Worm (Caenorhabditis elegans) whole organism, L2 larva: Measurements from ENCODE around the gene mob-2.

ENCODE experiments used
- C34F6.9 ChIP-seq: fragments of 150-350 bp; optimal IDR thresholded peaks from 2 replicates; lab custom pipeline; 2014; ENCODE audit warnings: missing biosample characterization, missing genetic modification characterization
- F13H6.1 ChIP-seq: sonication (generic microtip); optimal IDR thresholded peaks from 2 replicates; lab custom pipeline; 2016; ENCODE audit warnings: missing genetic modification characterization, missing compliant biosample characterization
- R02D3.7 ChIP-seq: fragments of 150-350 bp; optimal IDR thresholded peaks from 2 replicates; lab custom pipeline; 2014; ENCODE audit warnings: missing biosample characterization, missing genetic modification characterization
- Y55F3AM.14 ChIP-seq: fragments of 200-800 bp; sonication (Bioruptor generic); optimal IDR thresholded peaks from 2 replicates; lab custom pipeline; 2018; ENCODE audit warnings: mild to moderate bottlenecking, missing genetic modification characterization, missing compliant biosample characterization
- ZK546.5 ChIP-seq: sonication (generic microtip); optimal IDR thresholded peaks from 2 replicates; lab custom pipeline; 2017; ENCODE audit warnings: missing biosample characterization, missing genetic modification characterization
- alr-1 ChIP-seq: fragments of 150-350 bp; optimal IDR thresholded peaks from 2 replicates; lab custom pipeline; 2014; ENCODE audit warnings: missing biosample characterization, missing genetic modification characterization
- ama-1 ChIP-seq: fragments of 150-350 bp; optimal IDR thresholded peaks from 2 replicates; lab custom pipeline; 2018; ENCODE audit warnings: inconsistent platforms
- blmp-1 ChIP-seq: sonication (generic microtip); optimal IDR thresholded peaks from 2 replicates; lab custom pipeline; 2017; ENCODE audit warnings: missing genetic modification characterization, mild to moderate bottlenecking, missing compliant biosample characterization, antibody characterized with exemption, moderate library complexity; ENCODE audit not compliant: insufficient read depth
- ceh-16 ChIP-seq: fragments of 150-350 bp; optimal IDR thresholded peaks from 2 replicates; lab custom pipeline; 2014; ENCODE audit warnings: missing biosample characterization, missing genetic modification characterization
- ceh-82 ChIP-seq: fragments of 150-350 bp; optimal IDR thresholded peaks from 2 replicates; lab custom pipeline; 2014; ENCODE audit warnings: missing biosample characterization, missing genetic modification characterization
- crh-2 ChIP-seq: sonication (generic microtip); optimal IDR thresholded peaks from 2 replicates; lab custom pipeline; 2017; ENCODE audit warnings: missing biosample characterization, missing genetic modification characterization
- dmd-4 ChIP-seq: sonication (generic microtip); optimal IDR thresholded peaks from 2 replicates; lab custom pipeline; 2017; ENCODE audit warnings: missing biosample characterization, missing genetic modification characterization
- egl-27 ChIP-seq: sonication (generic microtip); optimal IDR thresholded peaks from 3 replicates; lab custom pipeline; 2017; ENCODE audit warnings: missing biosample characterization, missing genetic modification reagents, missing genetic modification characterization
- elt-1 ChIP-seq: fragments of 150-350 bp; optimal IDR thresholded peaks from 2 replicates; lab custom pipeline; 2014; ENCODE audit warnings: missing biosample characterization, missing genetic modification characterization
- elt-3 ChIP-seq: sonication (generic microtip); optimal IDR thresholded peaks from 2 replicates; lab custom pipeline; 2017; ENCODE audit warnings: missing biosample characterization, missing genetic modification characterization
- fos-1 ChIP-seq: fragments of 150-350 bp; optimal IDR thresholded peaks from 2 replicates; lab custom pipeline; 2014; ENCODE audit warnings: missing biosample characterization, missing genetic modification characterization
- gmeb-1 ChIP-seq: fragments of 150-350 bp; optimal IDR thresholded peaks from 2 replicates; lab custom pipeline; 2014; ENCODE audit warnings: missing biosample characterization, missing genetic modification characterization
- lin-11 ChIP-seq: fragments of 150-350 bp; sonication (generic microtip); optimal IDR thresholded peaks from 2 replicates; lab custom pipeline; 2014; ENCODE audit warnings: missing biosample characterization, missing genetic modification characterization, inconsistent platforms, mixed read lengths
- lin-13 ChIP-seq: fragments of 150-350 bp; optimal IDR thresholded peaks from 2 replicates; lab custom pipeline; 2014; ENCODE audit warnings: missing biosample characterization, missing genetic modification reagents, missing genetic modification characterization
- lin-39 ChIP-seq: fragments of 150-350 bp; optimal IDR thresholded peaks from 2 replicates; lab custom pipeline; 2014; ENCODE audit warnings: missing biosample characterization, missing genetic modification reagents, missing genetic modification characterization
- lsy-2 ChIP-seq, 2 experiments: fragments of 150-350 bp in 1 of 2; sonication (generic microtip) in 1 of 2; optimal IDR thresholded peaks; 2 replicates each; lab custom pipeline; 2014 to 2017; ENCODE audit warnings: missing biosample characterization in 2 of 2, missing genetic modification characterization in 2 of 2
- mab-5 ChIP-seq: fragments of 150-350 bp; optimal IDR thresholded peaks from 2 replicates; lab custom pipeline; 2014; ENCODE audit warnings: missing biosample characterization, missing genetic modification characterization
- mbf-1 ChIP-seq: sonication (generic microtip); optimal IDR thresholded peaks from 2 replicates; lab custom pipeline; 2017; ENCODE audit warnings: missing biosample characterization, missing genetic modification characterization
- mdl-1 ChIP-seq, 2 experiments: fragments of 150-350 bp in 1 of 2; sonication (generic microtip) in 1 of 2; optimal IDR thresholded peaks; 2 replicates each; lab custom pipeline; 2017; ENCODE audit warnings: missing biosample characterization in 2 of 2, missing genetic modification characterization in 2 of 2
- nhr-10 ChIP-seq: sonication (generic microtip); optimal IDR thresholded peaks from 2 replicates; lab custom pipeline; 2017; ENCODE audit warnings: missing biosample characterization, missing genetic modification characterization
- nhr-11 ChIP-seq: fragments of 150-350 bp; optimal IDR thresholded peaks from 2 replicates; lab custom pipeline; 2014; ENCODE audit warnings: missing biosample characterization, missing genetic modification characterization
- nhr-12 ChIP-seq: fragments of 150-350 bp; optimal IDR thresholded peaks from 2 replicates; lab custom pipeline; 2014; ENCODE audit warnings: missing biosample characterization, missing genetic modification characterization
- nhr-129 ChIP-seq: fragments of 150-350 bp; optimal IDR thresholded peaks from 2 replicates; lab custom pipeline; 2014; ENCODE audit warnings: missing biosample characterization, missing genetic modification characterization
- nhr-21 ChIP-seq: fragments of 150-350 bp; optimal IDR thresholded peaks from 2 replicates; lab custom pipeline; 2014; ENCODE audit warnings: missing biosample characterization, missing genetic modification characterization
- nhr-23 ChIP-seq: fragments of 150-350 bp; optimal IDR thresholded peaks from 2 replicates; lab custom pipeline; 2014; ENCODE audit warnings: missing biosample characterization, missing genetic modification reagents, missing genetic modification characterization
- nhr-237 ChIP-seq: fragments of 150-350 bp; optimal IDR thresholded peaks from 2 replicates; lab custom pipeline; 2014; ENCODE audit warnings: missing biosample characterization, missing genetic modification characterization
- nhr-25 ChIP-seq: fragments of 150-350 bp; sonication (generic microtip); optimal IDR thresholded peaks from 3 replicates; lab custom pipeline; 2014; ENCODE audit warnings: missing biosample characterization, missing genetic modification characterization
- nhr-6 ChIP-seq: fragments of 150-350 bp; optimal IDR thresholded peaks from 2 replicates; lab custom pipeline; 2014; ENCODE audit warnings: missing biosample characterization, missing genetic modification characterization
- nhr-77 ChIP-seq: fragments of 150-350 bp; optimal IDR thresholded peaks from 2 replicates; lab custom pipeline; 2014; ENCODE audit warnings: missing biosample characterization, missing genetic modification characterization
- peb-1 ChIP-seq: fragments of 150-350 bp; optimal IDR thresholded peaks from 2 replicates; lab custom pipeline; 2014; ENCODE audit warnings: missing biosample characterization, missing genetic modification characterization
- sem-4 ChIP-seq: fragments of 150-350 bp; optimal IDR thresholded peaks from 2 replicates; lab custom pipeline; 2014; ENCODE audit warnings: missing biosample characterization, missing genetic modification reagents, missing genetic modification characterization
- skn-1 ChIP-seq: sonication (generic microtip); optimal IDR thresholded peaks from 2 replicates; lab custom pipeline; 2017; ENCODE audit warnings: missing biosample characterization, missing genetic modification characterization
- sma-3 ChIP-seq: sonication (generic microtip); optimal IDR thresholded peaks from 2 replicates; lab custom pipeline; 2016; ENCODE audit warnings: missing genetic modification reagents, missing genetic modification characterization, missing compliant biosample characterization
- sma-9 ChIP-seq, 2 experiments: fragments of 150-350 bp in 1 of 2; sonication (generic microtip) in 1 of 2; optimal IDR thresholded peaks; 2 replicates each; lab custom pipeline; 2014 to 2016; ENCODE audit warnings: missing genetic modification characterization in 2 of 2, mild to moderate bottlenecking in 1 of 2, missing biosample characterization in 1 of 2, missing compliant biosample characterization in 1 of 2, missing genetic modification reagents in 1 of 2, moderate library complexity in 1 of 2
- snpc-4 ChIP-seq: fragments of 150-350 bp; optimal IDR thresholded peaks from 2 replicates; lab custom pipeline; 2014; ENCODE audit warnings: missing biosample characterization, missing genetic modification characterization
- unc-39 ChIP-seq: fragments of 150-350 bp; optimal IDR thresholded peaks from 2 replicates; lab custom pipeline; 2014; ENCODE audit warnings: missing biosample characterization, missing genetic modification characterization
- unc-55 ChIP-seq: fragments of 150-350 bp; sonication (generic microtip); optimal IDR thresholded peaks from 3 replicates; lab custom pipeline; 2014; ENCODE audit warnings: missing biosample characterization, missing genetic modification reagents, missing genetic modification characterization
- unc-62 ChIP-seq: fragments of 150-350 bp; optimal IDR thresholded peaks from 2 replicates; lab custom pipeline; 2014; ENCODE audit warnings: missing biosample characterization, missing genetic modification reagents, missing genetic modification characterization
- zag-1 ChIP-seq: fragments of 150-350 bp; optimal IDR thresholded peaks from 2 replicates; lab custom pipeline; 2014; ENCODE audit warnings: missing biosample characterization, missing genetic modification characterization
- ztf-1 ChIP-seq: fragments of 200-800 bp; sonication (Bioruptor generic); conservative IDR thresholded peaks from 2 replicates; pipeline ENCODE4 v1.3.6; 2022; ENCODE audit warnings: missing genetic modification characterization, missing compliant biosample characterization
- ztf-11 ChIP-seq: sonication (generic microtip); optimal IDR thresholded peaks from 2 replicates; lab custom pipeline; 2017; ENCODE audit warnings: missing biosample characterization, missing genetic modification characterization
- ztf-4 ChIP-seq: fragments of 150-350 bp; optimal IDR thresholded peaks from 2 replicates; lab custom pipeline; 2014; ENCODE audit warnings: missing biosample characterization, missing genetic modification characterization

The mob-2 gene

DNA sequence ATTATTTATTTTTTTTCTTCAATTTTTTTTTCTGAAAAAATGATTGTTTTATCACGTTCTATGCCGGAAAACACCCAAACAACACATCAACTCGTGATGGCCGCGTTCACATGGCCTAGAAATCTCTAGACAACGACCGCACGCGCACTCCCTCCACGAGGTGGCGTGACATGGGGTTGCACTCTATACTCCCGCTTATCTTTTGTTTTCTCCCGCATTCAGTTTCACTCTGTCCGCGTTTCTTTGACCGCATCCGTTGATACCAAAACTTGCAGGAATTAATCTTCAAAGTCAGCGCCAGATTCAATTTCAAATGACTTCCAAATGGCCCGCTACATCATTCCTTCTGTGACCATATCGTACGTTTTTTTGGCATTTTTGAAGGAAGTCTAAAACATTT, 64.9 kb downstream of the mob-2 start, which contains the start of gene F17H10.1:
Gene F17H10.1, plus strand, starts transcription at position 276 of the 400 bp plus-strand sequence.
- TF ChIP-seq nhr-237 (tag; lab: Kevin White, UChicago) (no peak), dmd-4 (tag; lab: Kevin White, UChicago) (no peak), blmp-1 (tag; lab: Kevin White, UChicago) (peak; percentile 76), sma-9 (GFP tag; optimal IDR thresholded peaks at IDR 0.05; lab: Kevin White, UChicago) (peak; percentile 94), sma-9 (tag; optimal IDR thresholded peaks at IDR 0.05; lab: Kevin White, UChicago) (no peak), gmeb-1 (tag; lab: Kevin White, UChicago) (peak; percentile 71), F13H6.1 (tag; lab: Kevin White, UChicago) (peak; percentile 80), fos-1 (peak; percentile 84), alr-1 (no peak), lsy-2 (tag; optimal IDR thresholded peaks at IDR 0.05; lab: Kevin White, UChicago) (no peak), mab-5 (tag; lab: Kevin White, UChicago) (no peak), ztf-11 (no peak), ztf-4 (no peak), Y55F3AM.14 (GFP tag; lab: Kevin White, UChicago) (no peak), lin-11 (tag; lab: Kevin White, UChicago) (peak; percentile 48), ztf-1 (GFP tag; lab: Robert Waterston, UW) (no peak), nhr-77 (no peak), ceh-16 (tag; lab: Kevin White, UChicago) (no peak), skn-1 (tag; lab: Kevin White, UChicago) (peak; percentile 51), crh-2 (peak; percentile 88), ZK546.5 (tag; lab: Kevin White, UChicago) (no peak), lin-13 (GFP tag; lab: Kevin White, UChicago) (peak; percentile 60), snpc-4 (tag; lab: Kevin White, UChicago) (peak; percentile 12), nhr-6 (tag; lab: Kevin White, UChicago) (no peak), elt-3 (no peak), mbf-1 (no peak), C34F6.9 (tag; lab: Kevin White, UChicago) (peak; percentile 67), nhr-11 (tag; lab: Kevin White, UChicago) (no peak), unc-62 (GFP tag; lab: Kevin White, UChicago) (no peak), nhr-12 (no peak), R02D3.7 (tag; lab: Kevin White, UChicago) (no peak), nhr-10 (no peak), nhr-25 (tag; lab: Kevin White, UChicago) (no peak), nhr-129 (tag; lab: Kevin White, UChicago) (peak; percentile 75), lin-39 (tag; lab: Kevin White, UChicago) (no peak), egl-27 (peak; percentile 6), elt-1 (no peak), ceh-82 (tag; lab: Kevin White, UChicago) (no peak), zag-1 (tag; lab: Kevin White, UChicago) (no peak), sma-3 (GFP tag; lab: Kevin White, UChicago) (peak; percentile 81), nhr-23 (tag; lab: Kevin White, UChicago) (no peak), ama-1 (lab: Kevin White, UChicago) (no peak), nhr-21 (tag; lab: Kevin White, UChicago) (peak; percentile 88), peb-1 (tag; lab: Kevin White, UChicago) (no peak), mdl-1 (tag; optimal IDR thresholded peaks at IDR 0.05; lab: Kevin White, UChicago) (peak; percentile 92), unc-55 (GFP tag; lab: Kevin White, UChicago) (peak; percentile 36), sem-4 (tag; lab: Kevin White, UChicago) (no peak), unc-39 (tag; lab: Kevin White, UChicago) (no peak)
